Worm (Caenorhabditis elegans): ENCODE results near the gene fzr-1.
A peak's percentile ranks its signal among the peaks of the same experiment; 100 is the strongest.

Gene fzr-1

ce11 chrII:9653679-9654078, 9.4 kb upstream of the fzr-1 start, which contains the start of gene ZK1307.2:
ZK1307.2 (minus strand) TSS chrII:9653952.
- no peak for TF ChIP-seq klf-2 (GFP tag; conservative IDR thresholded peaks at IDR 0.05)
- no peak for TF ChIP-seq ref-1 (GFP tag; conservative IDR thresholded peaks at IDR 0.05)
- no peak for TF ChIP-seq flt-1 (GFP tag; IDR thresholded peaks at IDR 0.05)
- TF ChIP-seq T22C8.4 (GFP tag; IDR thresholded peaks at IDR 0.05): no peak
- no peak for TF ChIP-seq ztf-23 (GFP tag; IDR thresholded peaks at IDR 0.05)
- TF ChIP-seq tab-1 (GFP tag; IDR thresholded peaks at IDR 0.05): no peak
- no peak for TF ChIP-seq med-1 (GFP tag; optimal IDR thresholded peaks at IDR 0.05; ENCODE audit: insufficient read depth)
- TF ChIP-seq ztf-29 (GFP tag; IDR thresholded peaks at IDR 0.05): no peak
- TF ChIP-seq cog-1 (tag; optimal IDR thresholded peaks at IDR 0.05): no peak

DNA sequence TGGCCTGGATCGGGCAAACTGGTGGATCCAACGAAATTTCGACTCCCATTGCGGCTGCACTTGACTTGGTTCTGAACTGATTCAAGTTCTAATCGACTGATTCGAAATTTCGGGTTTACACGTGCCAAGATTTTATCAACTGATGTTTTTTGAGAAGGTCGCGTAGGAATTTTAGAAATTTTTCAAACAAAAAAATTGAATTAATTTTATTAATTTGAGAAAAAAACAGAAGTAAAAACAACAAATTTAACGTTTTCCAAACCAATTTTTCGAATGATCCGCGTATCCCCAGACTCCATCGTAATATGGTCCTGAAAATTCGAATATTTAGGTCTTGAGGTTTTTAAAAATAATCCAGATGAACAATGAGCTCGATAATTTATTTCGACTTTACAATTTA, 8.7 kb upstream of the fzr-1 start, which contains the start of gene ZK1307.3:
TSS of gene ZK1307.3 (minus strand) at position 101 of the 400 bp plus-strand sequence.
- TF ChIP-seq cog-1 (tag; optimal IDR thresholded peaks at IDR 0.05) (no peak), med-1 (GFP tag; optimal IDR thresholded peaks at IDR 0.05; ENCODE audit: insufficient read depth) (no peak), ref-1 (GFP tag; conservative IDR thresholded peaks at IDR 0.05) (no peak), klf-2 (GFP tag; conservative IDR thresholded peaks at IDR 0.05) (no peak), ztf-29 (GFP tag; IDR thresholded peaks at IDR 0.05) (no peak), ztf-23 (GFP tag; IDR thresholded peaks at IDR 0.05) (no peak), flt-1 (GFP tag; IDR thresholded peaks at IDR 0.05) (no peak), tab-1 (GFP tag; IDR thresholded peaks at IDR 0.05) (no peak), T22C8.4 (GFP tag; IDR thresholded peaks at IDR 0.05) (no peak)

- TF ChIP-seq flt-1 (GFP tag; IDR thresholded peaks at IDR 0.05): no peak
- TF ChIP-seq T22C8.4 (GFP tag; IDR thresholded peaks at IDR 0.05): no peak
- no peak for TF ChIP-seq ref-1 (GFP tag; conservative IDR thresholded peaks at IDR 0.05)
- TF ChIP-seq klf-2 (GFP tag; conservative IDR thresholded peaks at IDR 0.05): no peak
- TF ChIP-seq tab-1 (GFP tag; IDR thresholded peaks at IDR 0.05): no peak
- TF ChIP-seq cog-1 (tag; optimal IDR thresholded peaks at IDR 0.05): no peak
- TF ChIP-seq ztf-29 (GFP tag; IDR thresholded peaks at IDR 0.05): no peak
- no peak for TF ChIP-seq ztf-23 (GFP tag; IDR thresholded peaks at IDR 0.05)
- TF ChIP-seq med-1 (GFP tag; optimal IDR thresholded peaks at IDR 0.05; ENCODE audit: insufficient read depth): no peak
Measured at ce11 chrII:9651700-9652099, 7.4 kb upstream of the fzr-1 start, which contains the start of gene ZK1307.4. ZK1307.4 (minus strand) TSS chrII:9651800.

ce11 chrII:9649191-9649590, 4.9 kb upstream of the fzr-1 start, which contains the start of gene ZK1307.9:
ZK1307.9 (plus strand) TSS chrII:9649491.
- TF ChIP-seq ztf-23 (GFP tag; IDR thresholded peaks at IDR 0.05): no peak
- no peak for TF ChIP-seq ztf-29 (GFP tag; IDR thresholded peaks at IDR 0.05)
- no peak for TF ChIP-seq T22C8.4 (GFP tag; IDR thresholded peaks at IDR 0.05)
- TF ChIP-seq cog-1 (tag; optimal IDR thresholded peaks at IDR 0.05): no peak
- no peak for TF ChIP-seq flt-1 (GFP tag; IDR thresholded peaks at IDR 0.05)
- TF ChIP-seq med-1 (GFP tag; optimal IDR thresholded peaks at IDR 0.05; ENCODE audit: insufficient read depth): no peak
- TF ChIP-seq klf-2 (GFP tag; conservative IDR thresholded peaks at IDR 0.05): no peak
- TF ChIP-seq ref-1 (GFP tag; conservative IDR thresholded peaks at IDR 0.05): no peak

ce11 chrII:9646928-9647838, 2.9 kb upstream of the fzr-1 start, which contains the start of gene sqv-8:
sqv-8 (plus strand) TSS chrII:9646978.
- TF ChIP-seq ztf-23 (GFP tag; IDR thresholded peaks at IDR 0.05): no peak
- peak; percentile 35; the same call in 1 of the 2 replicates for TF ChIP-seq T22C8.4 (GFP tag; IDR thresholded peaks at IDR 0.05)

DNA sequence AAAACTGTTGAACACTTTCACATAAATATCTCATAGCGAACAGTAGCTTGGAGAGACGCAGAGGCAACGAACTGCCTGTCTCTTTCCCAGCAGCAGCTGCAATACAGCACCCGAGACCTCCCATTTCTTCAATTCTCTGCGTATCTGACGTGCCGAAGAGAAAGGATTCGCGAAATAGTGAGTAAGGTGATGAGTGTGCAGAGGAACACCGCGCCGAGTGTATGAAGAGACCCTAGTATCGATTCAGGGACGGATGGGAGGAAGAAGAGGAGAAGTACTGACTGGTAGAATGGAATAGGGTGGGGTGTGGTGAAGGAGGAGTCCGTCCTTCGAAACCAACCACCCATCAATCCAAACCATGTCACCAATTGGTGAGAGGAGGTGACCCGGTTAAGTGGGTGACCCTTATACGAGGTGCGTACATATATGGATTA, 1.9 kb upstream of the fzr-1 start:
- TF ChIP-seq ztf-23 (GFP tag; IDR thresholded peaks at IDR 0.05): peak; percentile 62; the same call in 1 of the 2 replicates
- TF ChIP-seq tab-1 (GFP tag; IDR thresholded peaks at IDR 0.05): 0 out of 2 replicates have a peak, but pooled peaks have one; percentile 53
- TF ChIP-seq T22C8.4 (GFP tag; IDR thresholded peaks at IDR 0.05): peak; percentile 82
- no peak for TF ChIP-seq ztf-29 (GFP tag; IDR thresholded peaks at IDR 0.05)
- TF ChIP-seq med-1 (GFP tag; optimal IDR thresholded peaks at IDR 0.05; ENCODE audit: insufficient read depth): no peak
- TF ChIP-seq cog-1 (tag; optimal IDR thresholded peaks at IDR 0.05): peak; percentile 65
- TF ChIP-seq flt-1 (GFP tag; IDR thresholded peaks at IDR 0.05): peak; percentile 67; the same call in 1 of the 2 replicates

ce11 chrII:9644940-9645634, 821 bp upstream of the fzr-1 start:
- TF ChIP-seq ztf-29 (GFP tag; IDR thresholded peaks at IDR 0.05) (peak; percentile 25; the same call in 1 of the 2 replicates), T22C8.4 (GFP tag; IDR thresholded peaks at IDR 0.05) (no peak), med-1 (GFP tag; optimal IDR thresholded peaks at IDR 0.05; ENCODE audit: insufficient read depth) (no peak)

DNA sequence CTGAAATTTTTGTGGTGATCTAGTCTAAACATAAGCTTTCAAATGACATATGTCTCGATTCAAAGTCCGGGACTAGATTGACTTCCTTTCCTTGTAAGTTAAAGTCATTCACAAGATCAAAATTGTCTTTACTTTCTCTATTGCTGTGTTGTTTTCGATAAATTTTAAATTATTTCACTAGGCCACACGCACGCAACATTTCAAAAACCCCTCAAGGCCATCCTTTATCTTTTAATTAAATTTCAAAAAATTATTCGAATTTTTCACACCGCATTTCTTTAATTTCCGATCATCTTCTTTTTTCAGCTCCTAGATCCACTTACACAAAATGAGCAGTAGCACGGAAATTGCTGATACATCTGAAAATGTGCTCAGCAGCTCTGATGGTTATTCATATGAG, 8.0 kb downstream of the fzr-1 start, which contains the start of gene ZK1307.7:
TSS of gene ZK1307.7 (plus strand) at position 301 of the 400 bp plus-strand sequence.
- TF ChIP-seq flt-1 (GFP tag; IDR thresholded peaks at IDR 0.05) (no peak), tab-1 (GFP tag; IDR thresholded peaks at IDR 0.05) (no peak), cog-1 (tag; optimal IDR thresholded peaks at IDR 0.05) (no peak), ztf-29 (GFP tag; IDR thresholded peaks at IDR 0.05) (no peak), klf-2 (GFP tag; conservative IDR thresholded peaks at IDR 0.05) (no peak), med-1 (GFP tag; optimal IDR thresholded peaks at IDR 0.05; ENCODE audit: insufficient read depth) (no peak), T22C8.4 (GFP tag; IDR thresholded peaks at IDR 0.05) (no peak), ref-1 (GFP tag; conservative IDR thresholded peaks at IDR 0.05) (no peak), ztf-23 (GFP tag; IDR thresholded peaks at IDR 0.05) (no peak)

- no peak for TF ChIP-seq klf-2 (GFP tag; conservative IDR thresholded peaks at IDR 0.05)
- TF ChIP-seq tab-1 (GFP tag; IDR thresholded peaks at IDR 0.05): no peak
- no peak for TF ChIP-seq ztf-29 (GFP tag; IDR thresholded peaks at IDR 0.05)
- no peak for TF ChIP-seq med-1 (GFP tag; optimal IDR thresholded peaks at IDR 0.05; ENCODE audit: insufficient read depth)
- no peak for TF ChIP-seq flt-1 (GFP tag; IDR thresholded peaks at IDR 0.05)
- no peak for TF ChIP-seq ref-1 (GFP tag; conservative IDR thresholded peaks at IDR 0.05)
- TF ChIP-seq ztf-23 (GFP tag; IDR thresholded peaks at IDR 0.05): no peak
- no peak for TF ChIP-seq T22C8.4 (GFP tag; IDR thresholded peaks at IDR 0.05)
- no peak for TF ChIP-seq cog-1 (tag; optimal IDR thresholded peaks at IDR 0.05)
Measured at ce11 chrII:9625930-9626329, 18.3 kb downstream of the fzr-1 start.

All from whole organism, midembryonic.